Worm (Caenorhabditis elegans): ENCODE results near the gene C45B11.2.

- TF ChIP-seq ets-7 (tag; optimal IDR thresholded peaks at IDR 0.05) (no peak), ama-1 (optimal IDR thresholded peaks at IDR 0.05) (no peak), ceh-36 (tag; optimal IDR thresholded peaks at IDR 0.05) (no peak), F13C5.2 (tag; optimal IDR thresholded peaks at IDR 0.05) (no peak), ceh-13 (GFP tag; optimal IDR thresholded peaks at IDR 0.05) (no peak), aly-1 (tag; optimal IDR thresholded peaks at IDR 0.05) (no peak), hnd-1 (tag; optimal IDR thresholded peaks at IDR 0.05) (no peak)
These were observed 11.3 kb downstream of the C45B11.2 start, which contains the start of gene T04C12.7 for ce11 chrV:11053827-11054226.

All from whole organism, early embryonic.